Fruit fly (Drosophila melanogaster): ENCODE data around the gene pad.

- TF ChIP-seq CG13424 (tag; optimal IDR thresholded peaks at IDR 0.05) (no peak), ase (GFP tag; IDR thresholded peaks at IDR 0.05) (no peak), fru (optimal IDR thresholded peaks at IDR 0.05) (no peak), Oaz (GFP tag; IDR thresholded peaks at IDR 0.05) (no peak), slbo (GFP tag; IDR thresholded peaks at IDR 0.05) (no peak), CG1792 (GFP tag; optimal IDR thresholded peaks at IDR 0.05) (no peak)
These were observed 8.9 kb downstream of the pad start for dm6 chr3R:16351044-16351443.
